Worm (Caenorhabditis elegans) whole organism, L2 larva: Measurements from ENCODE around the gene T09E8.4.

Experiments
- C34F6.9 ChIP-seq: fragments of 150-350 bp; optimal IDR thresholded peaks from 2 replicates; lab custom pipeline; 2014; ENCODE audit warnings: missing biosample characterization, missing genetic modification characterization
- F13H6.1 ChIP-seq: sonication (generic microtip); optimal IDR thresholded peaks from 2 replicates; lab custom pipeline; 2016; ENCODE audit warnings: missing genetic modification characterization, missing compliant biosample characterization
- R02D3.7 ChIP-seq: fragments of 150-350 bp; optimal IDR thresholded peaks from 2 replicates; lab custom pipeline; 2014; ENCODE audit warnings: missing biosample characterization, missing genetic modification characterization
- Y55F3AM.14 ChIP-seq: fragments of 200-800 bp; sonication (Bioruptor generic); optimal IDR thresholded peaks from 2 replicates; lab custom pipeline; 2018; ENCODE audit warnings: mild to moderate bottlenecking, missing genetic modification characterization, missing compliant biosample characterization
- ZK546.5 ChIP-seq: sonication (generic microtip); optimal IDR thresholded peaks from 2 replicates; lab custom pipeline; 2017; ENCODE audit warnings: missing biosample characterization, missing genetic modification characterization
- ama-1 ChIP-seq: fragments of 150-350 bp; optimal IDR thresholded peaks from 2 replicates; lab custom pipeline; 2018; ENCODE audit warnings: inconsistent platforms
- blmp-1 ChIP-seq: sonication (generic microtip); optimal IDR thresholded peaks from 2 replicates; lab custom pipeline; 2017; ENCODE audit warnings: missing genetic modification characterization, mild to moderate bottlenecking, missing compliant biosample characterization, antibody characterized with exemption, moderate library complexity; ENCODE audit not compliant: insufficient read depth
- crh-2 ChIP-seq: sonication (generic microtip); optimal IDR thresholded peaks from 2 replicates; lab custom pipeline; 2017; ENCODE audit warnings: missing biosample characterization, missing genetic modification characterization
- egl-27 ChIP-seq: sonication (generic microtip); optimal IDR thresholded peaks from 3 replicates; lab custom pipeline; 2017; ENCODE audit warnings: missing biosample characterization, missing genetic modification reagents, missing genetic modification characterization
- elt-1 ChIP-seq: fragments of 150-350 bp; optimal IDR thresholded peaks from 2 replicates; lab custom pipeline; 2014; ENCODE audit warnings: missing biosample characterization, missing genetic modification characterization
- elt-3 ChIP-seq: sonication (generic microtip); optimal IDR thresholded peaks from 2 replicates; lab custom pipeline; 2017; ENCODE audit warnings: missing biosample characterization, missing genetic modification characterization
- fos-1 ChIP-seq: fragments of 150-350 bp; optimal IDR thresholded peaks from 2 replicates; lab custom pipeline; 2014; ENCODE audit warnings: missing biosample characterization, missing genetic modification characterization
- gmeb-1 ChIP-seq: fragments of 150-350 bp; optimal IDR thresholded peaks from 2 replicates; lab custom pipeline; 2014; ENCODE audit warnings: missing biosample characterization, missing genetic modification characterization
- lin-13 ChIP-seq: fragments of 150-350 bp; optimal IDR thresholded peaks from 2 replicates; lab custom pipeline; 2014; ENCODE audit warnings: missing biosample characterization, missing genetic modification reagents, missing genetic modification characterization
- lsy-2 ChIP-seq, 2 experiments: fragments of 150-350 bp in 1 of 2; sonication (generic microtip) in 1 of 2; optimal IDR thresholded peaks; 2 replicates each; lab custom pipeline; 2014 to 2017; ENCODE audit warnings: missing biosample characterization in 2 of 2, missing genetic modification characterization in 2 of 2
- mab-5 ChIP-seq: fragments of 150-350 bp; optimal IDR thresholded peaks from 2 replicates; lab custom pipeline; 2014; ENCODE audit warnings: missing biosample characterization, missing genetic modification characterization
- mbf-1 ChIP-seq: sonication (generic microtip); optimal IDR thresholded peaks from 2 replicates; lab custom pipeline; 2017; ENCODE audit warnings: missing biosample characterization, missing genetic modification characterization
- mdl-1 ChIP-seq, 2 experiments: fragments of 150-350 bp in 1 of 2; sonication (generic microtip) in 1 of 2; optimal IDR thresholded peaks; 2 replicates each; lab custom pipeline; 2017; ENCODE audit warnings: missing biosample characterization in 2 of 2, missing genetic modification characterization in 2 of 2
- nhr-10 ChIP-seq: sonication (generic microtip); optimal IDR thresholded peaks from 2 replicates; lab custom pipeline; 2017; ENCODE audit warnings: missing biosample characterization, missing genetic modification characterization
- nhr-11 ChIP-seq: fragments of 150-350 bp; optimal IDR thresholded peaks from 2 replicates; lab custom pipeline; 2014; ENCODE audit warnings: missing biosample characterization, missing genetic modification characterization
- nhr-12 ChIP-seq: fragments of 150-350 bp; optimal IDR thresholded peaks from 2 replicates; lab custom pipeline; 2014; ENCODE audit warnings: missing biosample characterization, missing genetic modification characterization
- nhr-129 ChIP-seq: fragments of 150-350 bp; optimal IDR thresholded peaks from 2 replicates; lab custom pipeline; 2014; ENCODE audit warnings: missing biosample characterization, missing genetic modification characterization
- nhr-23 ChIP-seq: fragments of 150-350 bp; optimal IDR thresholded peaks from 2 replicates; lab custom pipeline; 2014; ENCODE audit warnings: missing biosample characterization, missing genetic modification reagents, missing genetic modification characterization
- nhr-237 ChIP-seq: fragments of 150-350 bp; optimal IDR thresholded peaks from 2 replicates; lab custom pipeline; 2014; ENCODE audit warnings: missing biosample characterization, missing genetic modification characterization
- nhr-6 ChIP-seq: fragments of 150-350 bp; optimal IDR thresholded peaks from 2 replicates; lab custom pipeline; 2014; ENCODE audit warnings: missing biosample characterization, missing genetic modification characterization
- nhr-77 ChIP-seq: fragments of 150-350 bp; optimal IDR thresholded peaks from 2 replicates; lab custom pipeline; 2014; ENCODE audit warnings: missing biosample characterization, missing genetic modification characterization
- peb-1 ChIP-seq: fragments of 150-350 bp; optimal IDR thresholded peaks from 2 replicates; lab custom pipeline; 2014; ENCODE audit warnings: missing biosample characterization, missing genetic modification characterization
- sma-3 ChIP-seq: sonication (generic microtip); optimal IDR thresholded peaks from 2 replicates; lab custom pipeline; 2016; ENCODE audit warnings: missing genetic modification reagents, missing genetic modification characterization, missing compliant biosample characterization
- sma-9 ChIP-seq, 2 experiments: fragments of 150-350 bp in 1 of 2; sonication (generic microtip) in 1 of 2; optimal IDR thresholded peaks; 2 replicates each; lab custom pipeline; 2014 to 2016; ENCODE audit warnings: missing genetic modification characterization in 2 of 2, mild to moderate bottlenecking in 1 of 2, missing biosample characterization in 1 of 2, missing compliant biosample characterization in 1 of 2, missing genetic modification reagents in 1 of 2, moderate library complexity in 1 of 2
- snpc-4 ChIP-seq: fragments of 150-350 bp; optimal IDR thresholded peaks from 2 replicates; lab custom pipeline; 2014; ENCODE audit warnings: missing biosample characterization, missing genetic modification characterization
- unc-39 ChIP-seq: fragments of 150-350 bp; optimal IDR thresholded peaks from 2 replicates; lab custom pipeline; 2014; ENCODE audit warnings: missing biosample characterization, missing genetic modification characterization
- unc-55 ChIP-seq: fragments of 150-350 bp; sonication (generic microtip); optimal IDR thresholded peaks from 3 replicates; lab custom pipeline; 2014; ENCODE audit warnings: missing biosample characterization, missing genetic modification reagents, missing genetic modification characterization
- unc-62 ChIP-seq: fragments of 150-350 bp; optimal IDR thresholded peaks from 2 replicates; lab custom pipeline; 2014; ENCODE audit warnings: missing biosample characterization, missing genetic modification reagents, missing genetic modification characterization
- zag-1 ChIP-seq: fragments of 150-350 bp; optimal IDR thresholded peaks from 2 replicates; lab custom pipeline; 2014; ENCODE audit warnings: missing biosample characterization, missing genetic modification characterization
- ztf-11 ChIP-seq: sonication (generic microtip); optimal IDR thresholded peaks from 2 replicates; lab custom pipeline; 2017; ENCODE audit warnings: missing biosample characterization, missing genetic modification characterization
- ztf-4 ChIP-seq: fragments of 150-350 bp; optimal IDR thresholded peaks from 2 replicates; lab custom pipeline; 2014; ENCODE audit warnings: missing biosample characterization, missing genetic modification characterization

T09E8.4 gene

DNA sequence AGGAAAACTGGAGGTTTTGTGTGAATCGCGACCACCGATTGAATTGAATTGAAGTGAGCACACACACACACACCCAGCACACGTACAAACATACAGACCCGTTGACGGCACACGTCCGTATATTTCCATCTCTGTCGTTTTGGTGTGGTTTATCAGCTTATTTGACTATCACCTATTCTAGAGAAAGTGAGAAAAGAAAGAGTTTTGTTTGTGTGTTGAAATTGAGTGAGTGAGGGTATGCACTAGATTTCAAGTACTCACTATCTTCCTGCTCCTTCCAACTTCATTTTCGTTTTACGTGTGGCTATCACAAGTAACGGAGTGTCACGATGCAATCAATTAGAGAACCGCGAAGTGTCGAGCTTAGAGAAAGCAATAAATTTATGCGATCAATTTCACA, 20.2 kb downstream of the T09E8.4 start:
- TF ChIP-seq unc-55 (GFP tag; lab: Kevin White, UChicago) (no peak), nhr-23 (tag; lab: Kevin White, UChicago) (no peak), nhr-129 (peak; percentile 28), sma-3 (peak; percentile 18), crh-2 (tag; lab: Kevin White, UChicago) (peak; percentile 19), nhr-6 (tag; lab: Kevin White, UChicago) (no peak), sma-9 (GFP tag; optimal IDR thresholded peaks at IDR 0.05; lab: Kevin White, UChicago) (peak; percentile 19), sma-9 (tag; optimal IDR thresholded peaks at IDR 0.05; lab: Kevin White, UChicago) (no peak), peb-1 (tag; lab: Kevin White, UChicago) (no peak), lin-13 (no peak), nhr-77 (no peak), gmeb-1 (peak; percentile 34), mbf-1 (tag; lab: Kevin White, UChicago) (no peak), C34F6.9 (tag; lab: Kevin White, UChicago) (no peak), fos-1 (tag; lab: Kevin White, UChicago) (peak; percentile 88), unc-62 (GFP tag; lab: Kevin White, UChicago) (no peak), lsy-2 (tag; optimal IDR thresholded peaks at IDR 0.05; lab: Kevin White, UChicago) (no peak), zag-1 (no peak), unc-39 (tag; lab: Kevin White, UChicago) (no peak), ztf-11 (tag; lab: Kevin White, UChicago) (no peak), snpc-4 (tag; lab: Kevin White, UChicago) (no peak), Y55F3AM.14 (GFP tag; lab: Kevin White, UChicago) (no peak)

DNA sequence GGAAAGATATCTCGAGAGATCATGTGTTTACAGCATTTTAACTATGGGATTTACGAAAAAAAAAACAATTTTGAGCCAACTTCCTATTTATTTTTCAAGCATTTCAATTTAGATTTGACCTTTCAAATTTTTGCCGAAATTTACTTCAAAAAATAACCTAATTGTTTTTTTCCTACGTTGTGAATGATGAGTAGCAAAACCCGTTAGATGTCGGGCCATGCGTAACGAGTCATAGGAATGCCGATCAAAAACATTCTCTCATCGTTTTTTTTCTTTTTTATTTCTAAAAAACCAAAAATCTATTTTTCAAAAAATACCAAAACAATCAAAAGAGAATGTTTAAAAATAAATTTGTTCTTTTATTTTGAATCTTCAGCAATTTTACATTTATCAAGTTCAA, 21.2 kb downstream of the T09E8.4 start:
- TF ChIP-seq snpc-4 (tag; lab: Kevin White, UChicago): peak; percentile 93
- TF ChIP-seq F13H6.1 (tag; lab: Kevin White, UChicago): no peak

DNA sequence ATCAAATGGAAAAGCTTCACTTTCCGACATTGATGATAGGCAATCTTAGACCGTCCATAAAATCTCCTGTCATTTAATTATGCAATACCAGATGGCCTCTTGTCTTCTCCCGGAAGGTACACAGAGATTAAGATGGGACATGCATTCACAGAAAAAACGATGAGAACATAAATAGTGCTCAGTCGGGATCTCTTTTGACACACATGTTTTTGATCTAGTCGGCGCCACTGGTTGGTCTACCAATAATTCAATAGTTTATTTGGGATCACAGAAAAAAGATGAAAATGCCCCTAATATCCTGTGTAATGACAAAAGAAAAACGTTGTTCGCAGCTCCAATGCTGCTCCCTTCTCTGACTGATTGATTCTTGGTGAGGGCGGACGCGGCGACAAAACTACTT, 23.0 kb downstream of the T09E8.4 start:
- no peak for TF ChIP-seq nhr-6 (tag; lab: Kevin White, UChicago)
- TF ChIP-seq ZK546.5 (tag; lab: Kevin White, UChicago): no peak
- TF ChIP-seq mdl-1 (tag; optimal IDR thresholded peaks at IDR 0.05; lab: Kevin White, UChicago): no peak
- no peak for TF ChIP-seq unc-39 (tag; lab: Kevin White, UChicago)
- TF ChIP-seq mab-5: no peak
- no peak for TF ChIP-seq R02D3.7
- TF ChIP-seq unc-62 (GFP tag; lab: Kevin White, UChicago): no peak
- no peak for TF ChIP-seq ztf-4 (tag; lab: Kevin White, UChicago)
- TF ChIP-seq peb-1 (tag; lab: Kevin White, UChicago): no peak
- no peak for TF ChIP-seq nhr-237
- TF ChIP-seq egl-27 (tag; lab: Kevin White, UChicago): no peak
- no peak for TF ChIP-seq blmp-1 (tag; lab: Kevin White, UChicago)
- TF ChIP-seq nhr-23 (tag; lab: Kevin White, UChicago): no peak

DNA sequence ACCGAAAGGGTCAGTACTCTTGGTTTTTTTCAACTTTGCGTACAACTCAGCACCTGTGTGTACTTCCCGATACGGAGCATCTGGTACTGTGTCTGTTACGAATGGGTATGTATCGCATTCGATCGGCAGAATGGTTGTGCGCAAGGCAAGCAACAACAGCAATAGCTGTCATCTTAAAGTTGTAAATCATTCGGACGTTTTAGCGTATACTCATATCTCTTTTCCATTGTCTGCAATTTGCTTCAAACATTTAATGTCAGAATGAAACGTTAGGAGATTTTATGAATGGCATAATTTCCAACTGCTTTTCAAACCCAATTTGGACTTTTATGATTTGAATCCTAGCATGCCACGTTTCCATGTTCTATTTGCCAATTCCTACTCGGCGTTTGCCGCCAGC, 27.0 kb downstream of the T09E8.4 start:
- TF ChIP-seq nhr-23 (tag; lab: Kevin White, UChicago) (no peak), peb-1 (tag; lab: Kevin White, UChicago) (no peak), nhr-10 (tag; lab: Kevin White, UChicago) (no peak), ama-1 (no peak), elt-3 (no peak), nhr-129 (no peak), sma-9 (GFP tag; optimal IDR thresholded peaks at IDR 0.05; lab: Kevin White, UChicago) (no peak), sma-9 (tag; optimal IDR thresholded peaks at IDR 0.05; lab: Kevin White, UChicago) (no peak), fos-1 (tag; lab: Kevin White, UChicago) (no peak), R02D3.7 (no peak), unc-62 (GFP tag; lab: Kevin White, UChicago) (no peak), Y55F3AM.14 (GFP tag; lab: Kevin White, UChicago) (no peak), unc-55 (GFP tag; lab: Kevin White, UChicago) (no peak), nhr-11 (tag; lab: Kevin White, UChicago) (no peak), lsy-2 (tag; optimal IDR thresholded peaks at IDR 0.05; lab: Kevin White, UChicago) (no peak), ztf-4 (tag; lab: Kevin White, UChicago) (no peak), nhr-12 (tag; lab: Kevin White, UChicago) (no peak), elt-1 (no peak), F13H6.1 (tag; lab: Kevin White, UChicago) (no peak)
